Worm (Caenorhabditis elegans) whole organism, young adult: ENCODE data around the gene C17H12.6.

Source experiments
- C06A6.2 ChIP-seq: fragments of 200-800 bp; sonication (Bioruptor generic); conservative IDR thresholded peaks from 2 replicates; pipeline ENCODE4 v1.3.6; 2022; ENCODE audit warnings: missing genetic modification characterization, missing compliant biosample characterization
- D2030.7 ChIP-seq: fragments of 200-800 bp; sonication (Bioruptor generic); IDR thresholded peaks from 2 replicates; pipeline ENCODE4 v1.3.6; 2022; ENCODE audit warnings: missing genetic modification reagents, missing genetic modification characterization, missing compliant biosample characterization
- F37B4.10 ChIP-seq: fragments of 200-800 bp; sonication (Bioruptor generic); IDR thresholded peaks from 2 replicates; pipeline ENCODE4 v1.3.6; 2022; ENCODE audit warnings: missing genetic modification characterization, missing compliant biosample characterization
- F39B2.1 ChIP-seq: fragments of 200-800 bp; sonication (Bioruptor generic); IDR thresholded peaks from 2 replicates; pipeline ENCODE4 v1.3.6; 2022; ENCODE audit warnings: missing genetic modification reagents, missing genetic modification characterization, missing compliant biosample characterization
- Y56A3A.18 ChIP-seq: fragments of 200-800 bp; sonication (Bioruptor generic); IDR thresholded peaks from 2 replicates; pipeline ENCODE4 v1.3.6; 2022; ENCODE audit warnings: missing genetic modification reagents, missing genetic modification characterization, missing compliant biosample characterization
- ama-1 ChIP-seq, 3 experiments: fragments of 150-350 bp in 1 of 3; sonication (generic microtip) in 2 of 3; optimal IDR thresholded peaks; 2 replicates each; lab custom pipeline; 2014 to 2018; ENCODE audit warnings: missing biosample characterization in 2 of 3, missing genetic modification characterization in 2 of 3, missing genetic modification reagents in 2 of 3
- aptf-2 ChIP-seq: fragments of 200-800 bp; sonication (Bioruptor generic); conservative IDR thresholded peaks from 2 replicates; pipeline ENCODE4 v1.3.6; 2022; ENCODE audit warnings: missing genetic modification reagents, missing genetic modification characterization, missing compliant biosample characterization
- ceh-58 ChIP-seq: fragments of 200-800 bp; sonication (Bioruptor generic); IDR thresholded peaks from 2 replicates; pipeline ENCODE4 v1.3.6; 2022; ENCODE audit warnings: missing genetic modification characterization, missing compliant biosample characterization
- ceh-79 ChIP-seq: sonication (generic microtip); optimal IDR thresholded peaks from 2 replicates; lab custom pipeline; 2017; ENCODE audit warnings: mild to moderate bottlenecking, missing genetic modification characterization, missing compliant biosample characterization
- dpl-1 ChIP-seq: fragments of 150-350 bp; optimal IDR thresholded peaks from 2 replicates; lab custom pipeline; 2014; ENCODE audit warnings: missing biosample characterization, missing genetic modification reagents, missing genetic modification characterization
- efl-1 ChIP-seq: fragments of 150-350 bp; optimal IDR thresholded peaks from 2 replicates; lab custom pipeline; 2014; ENCODE audit warnings: missing biosample characterization, missing genetic modification reagents, missing genetic modification characterization
- ekl-4 ChIP-seq: fragments of 200-800 bp; sonication (Bioruptor generic); IDR thresholded peaks from 2 replicates; pipeline ENCODE4 v1.3.6; 2022; ENCODE audit warnings: missing genetic modification reagents, missing genetic modification characterization, missing compliant biosample characterization
- hmg-1.2 ChIP-seq: fragments of 200-800 bp; sonication (Bioruptor generic); IDR thresholded peaks from 2 replicates; pipeline ENCODE4 v1.3.6; 2022; ENCODE audit warnings: missing genetic modification reagents, missing genetic modification characterization, missing compliant biosample characterization
- lin-54 ChIP-seq: fragments of 200-800 bp; sonication (Bioruptor generic); optimal IDR thresholded peaks from 2 replicates; lab custom pipeline; 2018; ENCODE audit warnings: mild to moderate bottlenecking, missing genetic modification characterization, missing compliant biosample characterization
- lsl-1 ChIP-seq: fragments of 200-800 bp; sonication (Bioruptor generic); optimal IDR thresholded peaks from 2 replicates; lab custom pipeline; 2018; ENCODE audit warnings: mild to moderate bottlenecking, missing genetic modification characterization, moderate library complexity, missing compliant biosample characterization
- madf-6 ChIP-seq: fragments of 200-800 bp; sonication (Bioruptor generic); IDR thresholded peaks from 2 replicates; pipeline ENCODE4 v1.3.6; 2022; ENCODE audit warnings: missing genetic modification reagents, missing genetic modification characterization, missing compliant biosample characterization
- madf-8 ChIP-seq: fragments of 200-800 bp; sonication (Bioruptor generic); conservative IDR thresholded peaks from 2 replicates; pipeline ENCODE4 v1.3.6; 2022; ENCODE audit warnings: missing genetic modification reagents, missing genetic modification characterization, missing compliant biosample characterization
- nhr-179 ChIP-seq: sonication (generic microtip); optimal IDR thresholded peaks from 2 replicates; lab custom pipeline; 2016; ENCODE audit warnings: mild to moderate bottlenecking, missing genetic modification characterization, missing compliant biosample characterization
- nhr-27 ChIP-seq: fragments of 200-800 bp; sonication (Bioruptor generic); optimal IDR thresholded peaks from 2 replicates; lab custom pipeline; 2018; ENCODE audit warnings: mild to moderate bottlenecking, missing genetic modification characterization, moderate library complexity, missing compliant biosample characterization
- nhr-80 ChIP-seq: sonication (generic microtip); optimal IDR thresholded peaks from 2 replicates; lab custom pipeline; 2016; ENCODE audit warnings: missing genetic modification characterization, missing compliant biosample characterization
- snpc-4 ChIP-seq, 5 experiments: fragments of 150-350 bp in 1 of 5; sonication (generic microtip) in 4 of 5; optimal IDR thresholded peaks; 2 replicates each; lab custom pipeline; 2014 to 2018; ENCODE audit warnings: missing genetic modification characterization in 5 of 5, missing biosample characterization in 3 of 5, antibody characterized with exemption in 2 of 5, mild to moderate bottlenecking in 2 of 5, missing compliant biosample characterization in 2 of 5, missing genotype in 2 of 5, moderate library complexity in 2 of 5, missing genetic modification reagents in 1 of 5
- unc-130 ChIP-seq: sonication (generic microtip); optimal IDR thresholded peaks from 2 replicates; lab custom pipeline; 2016; ENCODE audit warnings: missing genetic modification reagents, missing genetic modification characterization, missing compliant biosample characterization
- xnd-1 ChIP-seq: sonication (generic microtip); optimal IDR thresholded peaks from 2 replicates; lab custom pipeline; 2016; ENCODE audit warnings: missing genotype, missing genetic modification reagents, missing genetic modification characterization, missing compliant biosample characterization

C17H12.6 gene

DNA sequence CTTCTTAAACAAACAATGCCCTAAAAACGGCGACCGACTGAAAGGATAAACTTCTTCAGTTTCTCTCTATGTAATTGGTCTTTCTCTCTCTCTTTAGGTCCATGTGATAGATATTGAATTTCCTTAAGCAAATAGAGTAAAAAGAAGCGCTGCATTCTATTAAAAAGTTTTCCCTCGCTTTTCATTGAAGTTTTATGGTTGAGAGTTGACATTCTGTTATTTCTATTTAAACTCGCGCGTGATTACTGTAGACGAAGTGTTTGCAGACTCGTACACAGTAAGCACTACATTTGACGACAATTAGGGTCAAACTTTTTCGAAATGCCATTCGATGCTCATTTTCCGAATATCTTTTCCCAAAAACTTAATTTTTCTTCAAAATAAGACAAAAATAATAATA is 45.1 kb downstream of the C17H12.6 start:
- TF ChIP-seq snpc-4 (GFP tag; optimal IDR thresholded peaks at IDR 0.05; lab: Kevin White, UChicago) (no peak), snpc-4 (tag; optimal IDR thresholded peaks at IDR 0.05; lab: Kevin White, UChicago) (peak in 2 of 4 experiments; percentile 65 to 71), ceh-58 (GFP tag; lab: Robert Waterston, UW) (no peak), lin-54 (GFP tag; lab: Kevin White, UChicago) (peak; percentile 46), F39B2.1 (no peak), C06A6.2 (GFP tag; lab: Robert Waterston, UW) (no peak), D2030.7 (0 out of 2 replicates have a peak, but pooled peaks have one; percentile 19), aptf-2 (GFP tag; lab: Robert Waterston, UW) (no peak), F37B4.10 (no peak), ceh-79 (tag; lab: Kevin White, UChicago) (no peak), lsl-1 (GFP tag; lab: Kevin White, UChicago) (peak; percentile 79), Y56A3A.18 (GFP tag; lab: Robert Waterston, UW) (no peak), efl-1 (GFP tag; lab: Kevin White, UChicago) (peak; percentile 61), dpl-1 (peak; percentile 34), unc-130 (GFP tag; lab: Kevin White, UChicago) (peak; percentile 32), xnd-1 (peak; percentile 19), nhr-27 (tag; lab: Kevin White, UChicago) (no peak), madf-8 (GFP tag; lab: Robert Waterston, UW) (peak; percentile 20; the same call in 1 of the 2 replicates), nhr-179 (no peak), hmg-1.2 (GFP tag; lab: Robert Waterston, UW) (peak; percentile 15; the same call in 1 of the 2 replicates)

DNA sequence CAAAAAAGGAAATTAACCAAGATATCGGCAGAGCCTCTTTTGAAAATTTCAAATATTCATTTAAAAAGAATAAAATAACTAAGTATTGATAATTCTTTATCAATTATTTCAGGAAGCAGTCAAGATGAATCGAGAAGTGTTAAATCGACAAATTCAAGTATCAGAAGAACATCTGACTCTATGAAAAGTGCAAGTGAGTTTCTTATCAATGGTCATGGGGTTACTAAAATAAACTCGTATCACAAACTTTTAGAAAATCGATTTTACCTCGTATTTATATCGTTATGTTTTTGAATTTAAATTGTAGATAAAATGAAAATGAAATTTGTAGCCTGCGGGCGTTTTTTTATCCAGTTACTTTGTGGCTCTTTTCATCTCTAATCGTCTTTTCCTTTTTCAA is 50.8 kb downstream of the C17H12.6 start:
- no peak for TF ChIP-seq ama-1 (optimal IDR thresholded peaks at IDR 0.05; lab: Kevin White, UChicago)
- no peak for TF ChIP-seq ama-1 (GFP tag; optimal IDR thresholded peaks at IDR 0.05; lab: Kevin White, UChicago)
- TF ChIP-seq ekl-4 (GFP tag; lab: Robert Waterston, UW) = no peak
- peak; percentile 3 for TF ChIP-seq nhr-80 (tag; lab: Kevin White, UChicago)
- TF ChIP-seq madf-6 (GFP tag; lab: Robert Waterston, UW) = no peak
